Worm (Caenorhabditis elegans): ENCODE data around the gene ZK673.6.

DNA sequence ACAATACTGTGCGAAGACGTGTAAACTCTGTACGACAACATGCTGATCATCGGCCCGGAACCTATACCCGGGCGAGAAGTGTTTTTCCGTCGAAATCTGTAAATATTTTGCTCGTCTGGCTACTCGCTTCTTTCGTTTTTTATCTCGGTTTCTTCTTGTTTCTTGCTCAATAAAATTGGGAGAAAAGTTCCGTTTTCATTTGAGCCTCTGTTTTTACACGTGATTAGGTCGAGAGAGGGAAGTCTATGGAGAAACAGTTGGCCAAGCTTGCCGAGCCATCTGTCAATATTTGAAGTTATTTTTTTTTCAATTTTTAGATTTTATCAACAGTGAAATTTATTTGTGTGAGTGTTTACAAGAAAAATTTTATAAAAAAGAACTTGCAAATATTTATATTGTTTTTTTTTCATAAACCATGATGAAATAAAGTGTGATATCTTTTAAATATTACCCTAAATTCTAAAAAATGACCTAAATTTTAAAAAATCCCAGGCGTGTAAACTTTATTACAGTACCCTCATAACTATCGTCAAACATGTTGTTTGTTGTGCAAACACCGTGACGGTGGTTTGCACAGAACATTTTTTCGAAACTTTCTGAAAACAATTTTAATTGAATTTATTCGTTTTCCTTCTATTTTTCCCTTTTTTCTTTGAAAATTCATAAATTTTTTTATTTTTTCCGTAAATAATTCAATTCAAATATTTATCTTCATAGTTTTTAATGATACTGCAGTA lies 19.0 kb downstream of the ZK673.6 start:
- TF ChIP-seq ama-1 (optimal IDR thresholded peaks at IDR 0.05), result no peak
- TF ChIP-seq ceh-6 (GFP tag; optimal IDR thresholded peaks at IDR 0.05), result no peak
- no peak for TF ChIP-seq pqm-1 (tag; optimal IDR thresholded peaks at IDR 0.05)
- no peak for TF ChIP-seq elt-2 (tag; optimal IDR thresholded peaks at IDR 0.05)
- no peak for TF ChIP-seq nfya-1 (tag; optimal IDR thresholded peaks at IDR 0.05)
- TF ChIP-seq tbx-2 (tag; optimal IDR thresholded peaks at IDR 0.05), result no peak
- TF ChIP-seq odd-2 (tag; optimal IDR thresholded peaks at IDR 0.05), result no peak

All from whole organism, late embryonic.